Worm (Caenorhabditis elegans) whole organism, midembryonic: ENCODE measurements around the gene R07G3.8.

Experiments
- T22C8.4 ChIP-seq: fragments of 200-800 bp; sonication (Bioruptor generic); IDR thresholded peaks from 2 replicates; pipeline ENCODE4 v1.3.6; 2022; ENCODE audit warnings: missing genetic modification characterization, missing compliant biosample characterization
- cog-1 ChIP-seq: sonication (generic microtip); optimal IDR thresholded peaks from 2 replicates; lab custom pipeline; 2016; ENCODE audit warnings: missing genetic modification characterization, missing compliant biosample characterization
- flt-1 ChIP-seq: fragments of 200-800 bp; sonication (Bioruptor generic); IDR thresholded peaks from 2 replicates; pipeline ENCODE4 v1.3.6; 2022; ENCODE audit warnings: missing genetic modification characterization, missing compliant biosample characterization
- klf-2 ChIP-seq: fragments of 200-800 bp; sonication (Bioruptor generic); conservative IDR thresholded peaks from 2 replicates; pipeline ENCODE4 v1.3.6; 2022; ENCODE audit warnings: missing genetic modification reagents, missing genetic modification characterization, missing compliant biosample characterization
- med-1 ChIP-seq: sonication (generic microtip); optimal IDR thresholded peaks from 2 replicates; lab custom pipeline; 2017; ENCODE audit warnings: missing genetic modification characterization, mild to moderate bottlenecking, missing compliant biosample characterization, antibody characterized with exemption, missing genetic modification reagents; ENCODE audit not compliant: insufficient read depth
- ref-1 ChIP-seq: fragments of 200-800 bp; sonication (Bioruptor generic); conservative IDR thresholded peaks from 2 replicates; pipeline ENCODE4 v1.3.6; 2022; ENCODE audit warnings: missing genetic modification reagents, missing genetic modification characterization, missing compliant biosample characterization
- tab-1 ChIP-seq: fragments of 200-800 bp; sonication (Bioruptor generic); IDR thresholded peaks from 2 replicates; pipeline ENCODE4 v1.3.6; 2022; ENCODE audit warnings: missing genetic modification characterization, missing compliant biosample characterization
- ztf-23 ChIP-seq: fragments of 200-800 bp; sonication (Bioruptor generic); IDR thresholded peaks from 2 replicates; pipeline ENCODE4 v1.3.6; 2022; ENCODE audit warnings: missing genetic modification reagents, missing genetic modification characterization, missing compliant biosample characterization
- ztf-29 ChIP-seq: fragments of 200-800 bp; sonication (Bioruptor generic); IDR thresholded peaks from 2 replicates; pipeline ENCODE4 v1.3.6; 2022; ENCODE audit warnings: missing genetic modification reagents, missing genetic modification characterization, missing compliant biosample characterization

The R07G3.8 gene

ce11 chrII:7628640-7629039, 8.3 kb upstream of the R07G3.8 start:
- TF ChIP-seq ztf-29 (no peak), T22C8.4 (GFP tag; lab: Robert Waterston, UW) (no peak), cog-1 (tag; lab: Kevin White, UChicago) (no peak), flt-1 (GFP tag; lab: Robert Waterston, UW) (no peak), ref-1 (GFP tag; lab: Robert Waterston, UW) (no peak), med-1 (GFP tag; lab: Kevin White, UChicago) (no peak), tab-1 (GFP tag; lab: Robert Waterston, UW) (no peak), ztf-23 (GFP tag; lab: Robert Waterston, UW) (no peak), klf-2 (GFP tag; lab: Robert Waterston, UW) (no peak)

ce11 chrII:7624995-7625394, 4.7 kb upstream of the R07G3.8 start:
- TF ChIP-seq T22C8.4 (GFP tag; lab: Robert Waterston, UW) (no peak), klf-2 (GFP tag; lab: Robert Waterston, UW) (no peak)

- TF ChIP-seq ztf-23 (GFP tag; lab: Robert Waterston, UW) (no peak), med-1 (GFP tag; lab: Kevin White, UChicago) (no peak), ztf-29 (no peak), tab-1 (GFP tag; lab: Robert Waterston, UW) (no peak), ref-1 (GFP tag; lab: Robert Waterston, UW) (no peak), cog-1 (tag; lab: Kevin White, UChicago) (no peak), T22C8.4 (GFP tag; lab: Robert Waterston, UW) (no peak), klf-2 (GFP tag; lab: Robert Waterston, UW) (no peak), flt-1 (GFP tag; lab: Robert Waterston, UW) (no peak)
Measured at ce11 chrII:7624272-7624671, 4.0 kb upstream of the R07G3.8 start.

DNA sequence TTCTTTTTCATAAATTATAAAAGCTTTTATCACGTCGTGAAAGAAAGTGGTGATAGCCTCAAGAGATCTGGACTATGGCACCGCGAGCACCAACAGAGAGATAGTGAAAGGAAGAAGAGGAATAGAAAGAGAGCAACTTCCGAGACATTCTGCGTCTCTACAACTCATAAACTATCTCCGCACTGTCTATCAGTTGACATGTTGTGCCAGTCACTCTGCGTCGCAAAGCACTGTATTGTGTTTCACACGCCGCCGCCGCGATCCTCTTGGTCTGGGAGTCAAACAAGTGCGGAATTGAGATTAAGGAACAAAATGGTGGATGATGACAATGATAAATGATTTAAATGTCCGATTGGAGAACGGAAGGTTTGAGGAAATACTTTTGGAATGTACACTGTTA, 3.2 kb upstream of the R07G3.8 start:
- no peak for TF ChIP-seq flt-1 (GFP tag; lab: Robert Waterston, UW)
- TF ChIP-seq cog-1 (tag; lab: Kevin White, UChicago): peak; percentile 40

- no peak for TF ChIP-seq klf-2 (GFP tag; lab: Robert Waterston, UW)
- no peak for TF ChIP-seq tab-1 (GFP tag; lab: Robert Waterston, UW)
- no peak for TF ChIP-seq cog-1 (tag; lab: Kevin White, UChicago)
- no peak for TF ChIP-seq med-1 (GFP tag; lab: Kevin White, UChicago)
- no peak for TF ChIP-seq ztf-23 (GFP tag; lab: Robert Waterston, UW)
- no peak for TF ChIP-seq T22C8.4 (GFP tag; lab: Robert Waterston, UW)
- no peak for TF ChIP-seq ref-1 (GFP tag; lab: Robert Waterston, UW)
- no peak for TF ChIP-seq flt-1 (GFP tag; lab: Robert Waterston, UW)
- TF ChIP-seq ztf-29: no peak
Measured at ce11 chrII:7621513-7621912, 1.2 kb upstream of the R07G3.8 start.

DNA sequence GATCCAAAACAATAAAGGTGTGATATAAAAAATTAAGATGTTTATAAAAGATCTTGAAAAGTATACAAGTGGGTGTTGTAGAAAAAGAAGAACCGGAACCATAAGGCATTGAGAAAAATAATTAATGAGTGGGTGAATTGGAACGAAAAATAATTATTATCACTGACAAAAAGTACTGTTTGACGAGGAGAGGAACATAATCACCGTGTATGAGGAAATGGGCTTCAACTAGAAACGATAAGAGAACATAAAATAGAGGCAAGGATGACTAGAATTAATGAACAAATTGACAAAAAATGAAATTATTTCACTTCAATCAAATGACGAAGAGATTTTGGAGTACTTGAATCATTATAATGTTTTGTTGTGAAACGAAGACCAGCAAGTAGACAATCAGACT, 2.1 kb downstream of the R07G3.8 start:
- no peak for TF ChIP-seq ref-1 (GFP tag; lab: Robert Waterston, UW)
- no peak for TF ChIP-seq ztf-29
- no peak for TF ChIP-seq ztf-23 (GFP tag; lab: Robert Waterston, UW)
- TF ChIP-seq flt-1 (GFP tag; lab: Robert Waterston, UW): no peak
- no peak for TF ChIP-seq T22C8.4 (GFP tag; lab: Robert Waterston, UW)
- TF ChIP-seq cog-1 (tag; lab: Kevin White, UChicago): no peak
- no peak for TF ChIP-seq klf-2 (GFP tag; lab: Robert Waterston, UW)
- no peak for TF ChIP-seq tab-1 (GFP tag; lab: Robert Waterston, UW)
- no peak for TF ChIP-seq med-1 (GFP tag; lab: Kevin White, UChicago)

DNA sequence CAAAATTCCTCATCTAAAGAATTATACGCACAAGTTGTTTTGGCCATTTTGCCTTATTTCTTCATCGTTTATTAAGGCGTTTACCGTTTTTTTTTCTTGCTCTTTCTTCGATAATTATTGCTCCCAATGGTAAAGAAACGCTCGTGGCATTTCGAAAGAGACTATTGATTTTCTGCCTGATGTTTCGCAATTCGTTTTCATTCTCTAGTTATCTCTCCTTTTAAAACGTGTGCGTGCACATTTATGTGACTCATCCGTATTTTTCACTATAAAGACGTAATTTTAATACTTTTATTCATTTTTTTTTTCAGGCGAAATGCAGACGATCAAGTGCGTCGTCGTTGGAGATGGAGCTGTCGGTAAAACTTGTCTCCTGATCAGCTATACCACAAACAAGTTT, 4.2 kb downstream of the R07G3.8 start, which contains the start of gene cdc-42:
TSS of gene cdc-42 (plus strand) at position 312 of the 400 bp plus-strand sequence.
- no peak for TF ChIP-seq tab-1 (GFP tag; lab: Robert Waterston, UW)

DNA sequence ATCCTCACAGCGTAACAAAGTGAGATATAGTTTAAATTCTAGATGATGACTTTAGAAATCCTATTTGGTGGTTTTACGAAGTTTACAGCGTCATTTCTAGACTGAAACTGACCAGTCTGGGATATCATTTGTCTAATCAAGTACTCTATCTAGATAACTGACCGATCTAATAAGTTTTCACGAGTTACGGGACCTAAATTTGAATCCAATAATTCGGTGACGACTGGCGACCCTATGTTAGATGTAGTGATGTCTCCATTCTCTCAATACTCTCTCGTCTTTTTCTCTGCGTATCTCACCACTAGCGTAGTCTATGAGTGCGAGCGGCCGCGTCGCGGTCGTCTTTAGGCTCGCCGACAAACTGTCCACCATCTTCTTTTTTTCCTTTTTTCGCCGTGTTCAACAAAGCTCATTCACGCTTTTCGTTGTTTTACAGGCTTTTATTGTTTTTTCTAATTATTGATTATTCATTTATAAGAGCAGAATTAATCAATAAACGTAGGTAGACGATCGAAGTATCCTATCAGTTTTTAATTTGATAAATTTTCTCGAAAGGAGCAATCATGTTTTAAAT, 4.9 kb downstream of the R07G3.8 start:
- TF ChIP-seq ref-1 (GFP tag; lab: Robert Waterston, UW) (no peak), ztf-29 (no peak), T22C8.4 (GFP tag; lab: Robert Waterston, UW) (peak; percentile 43; the same call in 1 of the 2 replicates)

ce11 chrII:7614334-7614733, 6.0 kb downstream of the R07G3.8 start:
- TF ChIP-seq ztf-23 (GFP tag; lab: Robert Waterston, UW) (0 out of 2 replicates have a peak, but pooled peaks have one; percentile 58), cog-1 (tag; lab: Kevin White, UChicago) (no peak), tab-1 (GFP tag; lab: Robert Waterston, UW) (no peak), flt-1 (GFP tag; lab: Robert Waterston, UW) (0 out of 2 replicates have a peak, but pooled peaks have one; percentile 47)

- no peak for TF ChIP-seq klf-2 (GFP tag; lab: Robert Waterston, UW)
- no peak for TF ChIP-seq tab-1 (GFP tag; lab: Robert Waterston, UW)
- TF ChIP-seq T22C8.4 (GFP tag; lab: Robert Waterston, UW): no peak
- TF ChIP-seq ref-1 (GFP tag; lab: Robert Waterston, UW): no peak
- no peak for TF ChIP-seq ztf-29
- TF ChIP-seq flt-1 (GFP tag; lab: Robert Waterston, UW): no peak
- no peak for TF ChIP-seq med-1 (GFP tag; lab: Kevin White, UChicago)
- TF ChIP-seq cog-1 (tag; lab: Kevin White, UChicago): no peak
- no peak for TF ChIP-seq ztf-23 (GFP tag; lab: Robert Waterston, UW)
Measured at ce11 chrII:7613241-7613782, 7.0 kb downstream of the R07G3.8 start, which contains the start of the genes oig-4 and R07G3.7. TSS of gene oig-4 (plus strand) at chrII:7613541. TSS of gene R07G3.7 (minus strand) at chrII:7613732.
